Worm (Caenorhabditis elegans) whole organism, late embryonic: ENCODE results near the gene ceh-38.

ENCODE experiments used
- ama-1 ChIP-seq: fragments of 150-350 bp; optimal IDR thresholded peaks from 2 replicates; lab custom pipeline; 2014
- ceh-24 ChIP-seq: sonication (generic microtip); optimal IDR thresholded peaks from 2 replicates; lab custom pipeline; 2016; ENCODE audit warnings: mild to moderate bottlenecking, missing genetic modification characterization, missing compliant biosample characterization
- ets-4 ChIP-seq: sonication (generic microtip); optimal IDR thresholded peaks from 2 replicates; lab custom pipeline; 2016; ENCODE audit warnings: missing genetic modification characterization, missing compliant biosample characterization
- pag-3 ChIP-seq: sonication (generic microtip); optimal IDR thresholded peaks from 2 replicates; lab custom pipeline; 2016; ENCODE audit warnings: missing compliant biosample characterization, missing genetic modification characterization, borderline replicate concordance
- pha-4 ChIP-seq: fragments of 150-350 bp; optimal IDR thresholded peaks from 2 replicates; lab custom pipeline; 2018; ENCODE audit warnings: missing biosample characterization, missing genetic modification reagents, missing genetic modification characterization
- pqm-1 ChIP-seq: sonication (generic microtip); optimal IDR thresholded peaks from 2 replicates; lab custom pipeline; 2016; ENCODE audit warnings: missing genetic modification characterization, missing compliant biosample characterization
- unc-3 ChIP-seq, 2 experiments: fragments of 200-800 bp in 1 of 2; sonication (Bioruptor generic) in 1 of 2; sonication (generic microtip) in 1 of 2; conservative IDR thresholded peaks in 1 of 2; optimal IDR thresholded peaks in 1 of 2; 2 replicates each; pipeline versions ENCODE4 v1.3.6 to Lab custom; 2016 to 2022; ENCODE audit warnings: missing compliant biosample characterization in 2 of 2, missing genetic modification characterization in 2 of 2, missing genetic modification reagents in 1 of 2
- unc-55 ChIP-seq: sonication (generic microtip); optimal IDR thresholded peaks from 2 replicates; lab custom pipeline; 2017; ENCODE audit warnings: missing biosample characterization, missing genetic modification reagents, missing genetic modification characterization

ce11 chrII:6958136-6958535 lies 6.8 kb downstream of the ceh-38 start:
- TF ChIP-seq ama-1: no peak
- TF ChIP-seq unc-3 (GFP tag; conservative IDR thresholded peaks at IDR 0.05; lab: Robert Waterston, UW): no peak
- TF ChIP-seq unc-3 (tag; optimal IDR thresholded peaks at IDR 0.05; lab: Kevin White, UChicago): no peak
- TF ChIP-seq ceh-24 (tag; lab: Kevin White, UChicago): no peak
- no peak for TF ChIP-seq pag-3
- TF ChIP-seq ets-4 (tag; lab: Kevin White, UChicago): no peak
- TF ChIP-seq pha-4 (tag; lab: Kevin White, UChicago): no peak
- no peak for TF ChIP-seq unc-55
- TF ChIP-seq pqm-1: no peak
